Worm (Caenorhabditis elegans) whole organism, L1 larva: ENCODE data around the gene E04D5.5.

Experiments used
- C04F5.9 ChIP-seq: sonication (generic microtip); optimal IDR thresholded peaks from 2 replicates; lab custom pipeline; 2016; ENCODE audit warnings: missing genetic modification characterization, missing compliant biosample characterization
- C16A3.4 ChIP-seq: fragments of 150-350 bp; optimal IDR thresholded peaks from 2 replicates; lab custom pipeline; 2014; ENCODE audit warnings: missing biosample characterization, missing genetic modification characterization
- Y116A8C.19 ChIP-seq: sonication (generic microtip); optimal IDR thresholded peaks from 2 replicates; lab custom pipeline; 2016; ENCODE audit warnings: missing compliant biosample characterization, missing genetic modification characterization, borderline replicate concordance
- ama-1 ChIP-seq: fragments of 150-350 bp; optimal IDR thresholded peaks from 2 replicates; lab custom pipeline; 2014
- blmp-1 ChIP-seq: fragments of 150-350 bp; optimal IDR thresholded peaks from 2 replicates; lab custom pipeline; 2014; ENCODE audit warnings: missing biosample characterization, missing genetic modification characterization
- ceh-63 ChIP-seq: fragments of 200-800 bp; sonication (Bioruptor generic); optimal IDR thresholded peaks from 2 replicates; lab custom pipeline; 2018; ENCODE audit warnings: mild to moderate bottlenecking, missing genetic modification characterization, missing compliant biosample characterization
- ceh-90 ChIP-seq: sonication (generic microtip); optimal IDR thresholded peaks from 2 replicates; lab custom pipeline; 2016; ENCODE audit warnings: missing genetic modification characterization, missing compliant biosample characterization
- dpl-1 ChIP-seq, 3 experiments: fragments of 150-350 bp in 2 of 3; sonication (generic microtip) in 1 of 3; optimal IDR thresholded peaks; 2 replicates each; lab custom pipeline; 2014 to 2017; ENCODE audit warnings: missing biosample characterization in 3 of 3, missing genetic modification characterization in 3 of 3, missing genetic modification reagents in 3 of 3
- dsc-1 ChIP-seq: sonication (generic microtip); optimal IDR thresholded peaks from 2 replicates; lab custom pipeline; 2016; ENCODE audit warnings: mild to moderate bottlenecking, missing genetic modification characterization, missing compliant biosample characterization
- efl-1 ChIP-seq, 4 experiments: fragments of 150-350 bp; optimal IDR thresholded peaks in 3 of 4; peaks in 1 of 4; 1 replicate in 1 of 4; 2 replicates in 3 of 4; lab custom pipeline; 2014; ENCODE audit warnings: missing biosample characterization in 2 of 4, missing genetic modification characterization in 2 of 4, missing genetic modification reagents in 2 of 4
- egl-13 ChIP-seq: sonication (generic microtip); optimal IDR thresholded peaks from 2 replicates; lab custom pipeline; 2016; ENCODE audit warnings: missing genotype, missing genetic modification reagents, missing genetic modification characterization, missing compliant biosample characterization
- elt-2 ChIP-seq: sonication (generic microtip); optimal IDR thresholded peaks from 2 replicates; lab custom pipeline; 2016; ENCODE audit warnings: missing genetic modification characterization, mild to moderate bottlenecking, inconsistent platforms, missing compliant biosample characterization, missing genetic modification reagents
- elt-3 ChIP-seq, 6 experiments: fragments of 150-350 bp in 1 of 6; sonication (generic microtip); optimal IDR thresholded peaks; 2 replicates each; lab custom pipeline; 2017 to 2018; ENCODE audit warnings: missing biosample characterization in 6 of 6, missing genetic modification characterization in 6 of 6, inconsistent platforms in 1 of 6
- fkh-4 ChIP-seq: sonication (generic microtip); optimal IDR thresholded peaks from 2 replicates; lab custom pipeline; 2016; ENCODE audit warnings: missing compliant biosample characterization, missing genetic modification characterization, borderline replicate concordance
- fos-1 ChIP-seq: fragments of 150-350 bp; optimal IDR thresholded peaks from 2 replicates; lab custom pipeline; 2014; ENCODE audit warnings: missing biosample characterization, missing genetic modification characterization
- grh-1 ChIP-seq: fragments of 200-800 bp; sonication (Bioruptor generic); IDR thresholded peaks from 2 replicates; pipeline ENCODE4 v1.3.6; 2022; ENCODE audit warnings: missing genetic modification reagents, missing genetic modification characterization, missing compliant biosample characterization
- hlh-17 ChIP-seq: fragments of 200-800 bp; sonication (Bioruptor generic); optimal IDR thresholded peaks from 2 replicates; lab custom pipeline; 2018; ENCODE audit warnings: missing genetic modification characterization, mild to moderate bottlenecking, missing compliant biosample characterization, moderate library complexity, borderline replicate concordance
- hlh-4 ChIP-seq: sonication (generic microtip); optimal IDR thresholded peaks from 2 replicates; lab custom pipeline; 2016; ENCODE audit warnings: mild to moderate bottlenecking, missing genetic modification characterization, missing compliant biosample characterization
- hpl-2 ChIP-seq: fragments of 150-350 bp; optimal IDR thresholded peaks from 2 replicates; lab custom pipeline; 2014; ENCODE audit warnings: missing biosample characterization, missing genetic modification reagents, missing genetic modification characterization
- isw-1 ChIP-seq: fragments of 200-800 bp; sonication (Bioruptor generic); IDR thresholded peaks from 2 replicates; pipeline ENCODE4 v1.3.6; 2022; ENCODE audit warnings: missing genetic modification characterization, missing compliant biosample characterization
- lin-13 ChIP-seq: fragments of 150-350 bp; optimal IDR thresholded peaks from 2 replicates; lab custom pipeline; 2014; ENCODE audit warnings: missing biosample characterization, missing genetic modification reagents, missing genetic modification characterization
- lin-14 ChIP-seq: fragments of 200-800 bp; sonication (Bioruptor generic); optimal IDR thresholded peaks from 2 replicates; lab custom pipeline; 2018; ENCODE audit warnings: mild to moderate bottlenecking, missing genetic modification characterization, moderate library complexity, missing compliant biosample characterization
- lin-15B ChIP-seq: fragments of 150-350 bp; sonication (generic microtip); optimal IDR thresholded peaks from 3 replicates; lab custom pipeline; 2014; ENCODE audit warnings: missing biosample characterization, missing genetic modification characterization
- lin-35 ChIP-seq, 2 experiments: fragments of 150-350 bp; optimal IDR thresholded peaks; 2 replicates each; lab custom pipeline; 2014; ENCODE audit warnings: missing biosample characterization in 2 of 2, missing genetic modification characterization in 2 of 2, missing genetic modification reagents in 2 of 2
- lir-3 ChIP-seq: sonication (generic microtip); optimal IDR thresholded peaks from 2 replicates; lab custom pipeline; 2016; ENCODE audit warnings: mild to moderate bottlenecking, missing genetic modification characterization, moderate library complexity, missing compliant biosample characterization; ENCODE audit not compliant: poor library complexity
- mab-9 ChIP-seq: fragments of 200-800 bp; sonication (Bioruptor generic); IDR thresholded peaks from 2 replicates; pipeline ENCODE4 v1.3.6; 2022; ENCODE audit warnings: missing genetic modification reagents, missing genetic modification characterization, missing compliant biosample characterization
- mep-1 ChIP-seq: fragments of 150-350 bp; optimal IDR thresholded peaks from 2 replicates; lab custom pipeline; 2014; ENCODE audit warnings: missing biosample characterization, missing genetic modification characterization
- nhr-11 ChIP-seq: fragments of 150-350 bp; optimal IDR thresholded peaks from 2 replicates; lab custom pipeline; 2014; ENCODE audit warnings: missing biosample characterization, missing genetic modification characterization
- nhr-19 ChIP-seq: fragments of 200-800 bp; sonication (Bioruptor generic); conservative IDR thresholded peaks from 2 replicates; pipeline ENCODE4 v1.3.6; 2022; ENCODE audit warnings: missing genetic modification characterization, missing compliant biosample characterization
- nhr-20 ChIP-seq: sonication (generic microtip); optimal IDR thresholded peaks from 2 replicates; lab custom pipeline; 2016; ENCODE audit warnings: mild to moderate bottlenecking, missing genetic modification characterization, missing compliant biosample characterization
- nhr-28 ChIP-seq: fragments of 150-350 bp; optimal IDR thresholded peaks from 2 replicates; lab custom pipeline; 2014; ENCODE audit warnings: missing biosample characterization, missing genetic modification characterization
- nhr-47 ChIP-seq: sonication (generic microtip); optimal IDR thresholded peaks from 2 replicates; lab custom pipeline; 2016; ENCODE audit warnings: mild to moderate bottlenecking, missing genetic modification characterization, moderate library complexity, missing compliant biosample characterization
- nhr-71 ChIP-seq: sonication (generic microtip); optimal IDR thresholded peaks from 2 replicates; lab custom pipeline; 2016; ENCODE audit warnings: mild to moderate bottlenecking, missing genetic modification characterization, moderate library complexity, missing compliant biosample characterization
- nhr-85 ChIP-seq: sonication (generic microtip); peaks from one replicate; lab custom pipeline; 2016; ENCODE audit warnings: missing genetic modification characterization, inconsistent platforms, missing compliant biosample characterization
- nhr-90 ChIP-seq: sonication (generic microtip); optimal IDR thresholded peaks from 2 replicates; lab custom pipeline; 2016; ENCODE audit warnings: mild to moderate bottlenecking, missing genetic modification characterization, missing compliant biosample characterization; ENCODE audit not compliant: poor library complexity
- pag-3 ChIP-seq: sonication (generic microtip); optimal IDR thresholded peaks from 2 replicates; lab custom pipeline; 2017; ENCODE audit warnings: missing genetic modification characterization, mild to moderate bottlenecking, missing compliant biosample characterization, antibody characterized with exemption, borderline replicate concordance; ENCODE audit not compliant: insufficient read depth
- pqm-1 ChIP-seq: sonication (generic microtip); optimal IDR thresholded peaks from 3 replicates; lab custom pipeline; 2017; ENCODE audit warnings: missing biosample characterization, missing genetic modification characterization
- rnt-1 ChIP-seq: sonication (generic microtip); optimal IDR thresholded peaks from 2 replicates; lab custom pipeline; 2016; ENCODE audit warnings: mild to moderate bottlenecking, missing genetic modification characterization, moderate library complexity, missing compliant biosample characterization
- skn-1 ChIP-seq: fragments of 150-350 bp; optimal IDR thresholded peaks from 2 replicates; lab custom pipeline; 2014; ENCODE audit warnings: missing biosample characterization, missing genetic modification characterization
- snu-23 ChIP-seq: sonication (generic microtip); optimal IDR thresholded peaks from 2 replicates; lab custom pipeline; 2016; ENCODE audit warnings: missing genetic modification characterization, missing compliant biosample characterization
- tbx-2 ChIP-seq: sonication (generic microtip); optimal IDR thresholded peaks from 2 replicates; lab custom pipeline; 2016; ENCODE audit warnings: missing genetic modification characterization, missing compliant biosample characterization
- unc-62 ChIP-seq: fragments of 150-350 bp; optimal IDR thresholded peaks from 2 replicates; lab custom pipeline; 2014; ENCODE audit warnings: missing biosample characterization, missing genetic modification reagents, missing genetic modification characterization
- zag-1 ChIP-seq: fragments of 150-350 bp; optimal IDR thresholded peaks from 2 replicates; lab custom pipeline; 2014; ENCODE audit warnings: missing biosample characterization, missing genetic modification characterization
- ztf-11 ChIP-seq, 2 experiments: sonication (generic microtip); optimal IDR thresholded peaks; 2 replicates each; lab custom pipeline; 2016 to 2017; ENCODE audit warnings: missing genetic modification characterization in 2 of 2, missing biosample characterization in 1 of 2, missing compliant biosample characterization in 1 of 2

The E04D5.5 gene

ce11 chrII:10446300-10446699, 35.2 kb downstream of the E04D5.5 start (continued):
- TF ChIP-seq elt-2, result peak; percentile 65
- TF ChIP-seq nhr-19 (GFP tag; lab: Robert Waterston, UW), result peak; percentile 85
- TF ChIP-seq C16A3.4 (tag; lab: Kevin White, UChicago), result peak; percentile 4
- peak; percentile 56 for TF ChIP-seq tbx-2 (tag; lab: Kevin White, UChicago)
- no peak for TF ChIP-seq pqm-1 (tag; lab: Kevin White, UChicago)
- TF ChIP-seq lir-3 (tag; lab: Kevin White, UChicago), result peak; percentile 53
- TF ChIP-seq elt-3 (tag; optimal IDR thresholded peaks at IDR 0.05; lab: Kevin White, UChicago), result peak in 2 of 6 experiments; percentile 31 to 87
- TF ChIP-seq unc-62, result no peak
- TF ChIP-seq mep-1 (tag; lab: Kevin White, UChicago), result peak; percentile 57
- TF ChIP-seq isw-1 (GFP tag; lab: Robert Waterston, UW), result no peak
- peak; percentile 87 for TF ChIP-seq nhr-85 (tag; lab: Kevin White, UChicago)
- no peak for TF ChIP-seq efl-1 (optimal IDR thresholded peaks at IDR 0.05; lab: Kevin White, UChicago)
- peak in 1 of 2 experiments; percentile 50 for TF ChIP-seq efl-1 (GFP tag; optimal IDR thresholded peaks at IDR 0.05 in 1 of 2; lab: Kevin White, UChicago)
- no peak for TF ChIP-seq ceh-90
- TF ChIP-seq nhr-47, result peak; percentile 11
- peak; percentile 85 for TF ChIP-seq nhr-71 (tag; lab: Kevin White, UChicago)
- no peak for TF ChIP-seq lin-15B (tag; lab: Kevin White, UChicago)
- TF ChIP-seq ceh-63, result no peak
- TF ChIP-seq lin-14 (GFP tag; lab: Kevin White, UChicago), result peak; percentile 72
- peak in 2 of 3 experiments; percentile 6 to 42 for TF ChIP-seq dpl-1 (GFP tag; optimal IDR thresholded peaks at IDR 0.05; lab: Kevin White, UChicago)
- peak; percentile 92 for TF ChIP-seq blmp-1
- no peak for TF ChIP-seq grh-1 (GFP tag; lab: Robert Waterston, UW)
- no peak for TF ChIP-seq egl-13 (tag; lab: Kevin White, UChicago)
- TF ChIP-seq lin-35 (GFP tag; optimal IDR thresholded peaks at IDR 0.05; lab: Kevin White, UChicago), result peak; percentile 3 to 77
- peak; percentile 78 for TF ChIP-seq snu-23 (GFP tag; lab: Kevin White, UChicago)
- peak; percentile 0 for TF ChIP-seq pag-3 (tag; lab: Kevin White, UChicago)
- TF ChIP-seq lin-13 (GFP tag; lab: Kevin White, UChicago), result peak; percentile 8

- TF ChIP-seq fkh-4 (tag; lab: Kevin White, UChicago), result no peak
- peak; percentile 52 for TF ChIP-seq rnt-1 (tag; lab: Kevin White, UChicago)
- TF ChIP-seq skn-1 (tag; lab: Kevin White, UChicago), result no peak
- no peak for TF ChIP-seq pag-3 (tag; lab: Kevin White, UChicago)
- TF ChIP-seq dpl-1 (GFP tag; optimal IDR thresholded peaks at IDR 0.05; lab: Kevin White, UChicago), result peak in 1 of 3 experiments; percentile 20
- no peak for TF ChIP-seq dsc-1 (tag; lab: Kevin White, UChicago)
- no peak for TF ChIP-seq tbx-2 (tag; lab: Kevin White, UChicago)
These were observed 35.7 kb downstream of the E04D5.5 start for ce11 chrII:10446814-10447213.

- TF ChIP-seq nhr-28 (no peak), nhr-90 (peak; percentile 46), fos-1 (tag; lab: Kevin White, UChicago) (no peak), nhr-20 (tag; lab: Kevin White, UChicago) (peak; percentile 67), nhr-71 (tag; lab: Kevin White, UChicago) (peak; percentile 75), ztf-11 (tag; optimal IDR thresholded peaks at IDR 0.05; lab: Kevin White, UChicago) (no peak), lin-35 (GFP tag; optimal IDR thresholded peaks at IDR 0.05; lab: Kevin White, UChicago) (peak in 1 of 2 experiments; percentile 51), ama-1 (no peak), zag-1 (no peak), snu-23 (GFP tag; lab: Kevin White, UChicago) (peak; percentile 55), lin-14 (GFP tag; lab: Kevin White, UChicago) (peak; percentile 64), nhr-11 (tag; lab: Kevin White, UChicago) (peak; percentile 32), dsc-1 (tag; lab: Kevin White, UChicago) (no peak), rnt-1 (tag; lab: Kevin White, UChicago) (peak; percentile 3), Y116A8C.19 (tag; lab: Kevin White, UChicago) (no peak), C04F5.9 (tag; lab: Kevin White, UChicago) (no peak), unc-62 (no peak), hlh-17 (no peak), mab-9 (no peak), hlh-4 (tag; lab: Kevin White, UChicago) (no peak), blmp-1 (peak; percentile 80), hpl-2 (GFP tag; lab: Kevin White, UChicago) (no peak)
These were observed 36.5 kb downstream of the E04D5.5 start, which contains the start of gene ZK673.2 for ce11 chrII:10447348-10448316. TSS of gene ZK673.2 (plus strand) at chrII:10448266.
